Fruit fly (Drosophila melanogaster) whole organism, embryonic: ENCODE results near the gene CG14454.

Experiments
- BEAF-32 ChIP-seq: fragments of 200-800 bp; sonication (Bioruptor generic); optimal IDR thresholded peaks from 3 replicates; lab custom pipeline; 2017; ENCODE audit warnings: missing biosample characterization, missing genetic modification characterization, mild to moderate bottlenecking, moderate library complexity, missing genetic modification reagents
- CG32772 ChIP-seq: fragments of 200-800 bp; sonication (Bioruptor generic); IDR thresholded peaks from 2 replicates; pipeline ENCODE4 v1.3.6; 2022; ENCODE audit warnings: missing biosample characterization, missing genetic modification characterization
- CG3407 ChIP-seq: fragments of 200-800 bp; sonication (Bioruptor generic); optimal IDR thresholded peaks from 2 replicates; lab custom pipeline; 2018; ENCODE audit warnings: missing biosample characterization, mild to moderate bottlenecking, missing genetic modification characterization
- CG42726 ChIP-seq: fragments of 200-800 bp; sonication (Bioruptor generic); IDR thresholded peaks from 2 replicates; pipeline ENCODE4 v1.3.6; 2022; ENCODE audit warnings: missing biosample characterization, missing genetic modification characterization; ENCODE audit not compliant: partially characterized antibody
- CG8478 ChIP-seq: fragments of >200 bp; optimal IDR thresholded peaks from 2 replicates; lab custom pipeline; 2018
- Dfd ChIP-seq, 2 experiments: fragments of >200 bp; optimal IDR thresholded peaks; 2 replicates each; lab custom pipeline; 2017; ENCODE audit warnings: missing biosample characterization in 2 of 2, missing genetic modification characterization in 2 of 2
- HLH4C ChIP-seq: fragments of 200-800 bp; sonication (Bioruptor generic); IDR thresholded peaks from 3 replicates; pipeline ENCODE4 v1.3.6; 2022; ENCODE audit warnings: missing biosample characterization, missing genetic modification characterization; ENCODE audit not compliant: partially characterized antibody
- HmgZ ChIP-seq: fragments of 200-800 bp; sonication (Bioruptor generic); optimal IDR thresholded peaks from 2 replicates; lab custom pipeline; 2018; ENCODE audit warnings: missing biosample characterization, mild to moderate bottlenecking, missing genetic modification characterization
- dmrt99B ChIP-seq: fragments of 200-800 bp; sonication (Bioruptor generic); optimal IDR thresholded peaks from 2 replicates; lab custom pipeline; 2018; ENCODE audit warnings: missing biosample characterization, mild to moderate bottlenecking, missing genetic modification characterization, moderate library complexity

dm6 chr3L:22729466-22729865 is 37.1 kb upstream of the CG14454 start, which contains the start of gene CG32454:
- TF ChIP-seq CG32772 (no peak), HmgZ (tag; lab: Kevin White, UChicago) (no peak), CG8478 (no peak), CG3407 (GFP tag; lab: Kevin White, UChicago) (no peak), HLH4C (GFP tag; lab: Robert Waterston, UW) (no peak), dmrt99B (tag; lab: Kevin White, UChicago) (no peak), CG42726 (GFP tag; lab: Robert Waterston, UW) (no peak), Dfd (GFP tag; optimal IDR thresholded peaks at IDR 0.05; lab: Kevin White, UChicago) (no peak), BEAF-32 (GFP tag; lab: Kevin White, UChicago) (no peak)
